Fruit fly (Drosophila melanogaster) whole organism, embryonic: ENCODE measurements around the gene CG14966.

Source experiments
- Aef1 ChIP-seq: fragments of 200-800 bp; sonication (Bioruptor generic); IDR thresholded peaks from 3 replicates; pipeline ENCODE4 v1.3.6; 2022; ENCODE audit warnings: missing biosample characterization, missing genetic modification characterization
- CG12744 ChIP-seq: fragments of 200-800 bp; sonication (Bioruptor generic); optimal IDR thresholded peaks from 2 replicates; lab custom pipeline; 2016; ENCODE audit warnings: missing biosample characterization, missing genetic modification characterization
- HLHmδ ChIP-seq: fragments of 200-800 bp; sonication (Bioruptor generic); optimal IDR thresholded peaks from 2 replicates; lab custom pipeline; 2018; ENCODE audit warnings: missing biosample characterization, mild to moderate bottlenecking, missing genetic modification characterization, moderate library complexity
- btn ChIP-seq: fragments of 200-800 bp; sonication (Bioruptor generic); optimal IDR thresholded peaks from 2 replicates; lab custom pipeline; 2016; ENCODE audit warnings: missing biosample characterization, missing genetic modification characterization
- gce ChIP-seq: fragments of 200-800 bp; sonication (Bioruptor generic); IDR thresholded peaks from 3 replicates; pipeline ENCODE4 v1.3.6; 2022; ENCODE audit warnings: missing biosample characterization, missing genetic modification characterization
- lmd ChIP-seq: fragments of 200-800 bp; sonication (Bioruptor generic); IDR thresholded peaks from 2 replicates; pipeline ENCODE4 v1.3.6; 2022; ENCODE audit warnings: missing biosample characterization, missing genetic modification characterization
- pita ChIP-seq: fragments of 200-800 bp; sonication (Bioruptor generic); optimal IDR thresholded peaks from 2 replicates; lab custom pipeline; 2017; ENCODE audit warnings: missing biosample characterization, mild to moderate bottlenecking, missing genetic modification characterization
- zen ChIP-seq: fragments of 200-800 bp; sonication (Bioruptor generic); optimal IDR thresholded peaks from 3 replicates; lab custom pipeline; 2018; ENCODE audit warnings: missing biosample characterization, mild to moderate bottlenecking, missing genetic modification characterization, moderate library complexity

DNA sequence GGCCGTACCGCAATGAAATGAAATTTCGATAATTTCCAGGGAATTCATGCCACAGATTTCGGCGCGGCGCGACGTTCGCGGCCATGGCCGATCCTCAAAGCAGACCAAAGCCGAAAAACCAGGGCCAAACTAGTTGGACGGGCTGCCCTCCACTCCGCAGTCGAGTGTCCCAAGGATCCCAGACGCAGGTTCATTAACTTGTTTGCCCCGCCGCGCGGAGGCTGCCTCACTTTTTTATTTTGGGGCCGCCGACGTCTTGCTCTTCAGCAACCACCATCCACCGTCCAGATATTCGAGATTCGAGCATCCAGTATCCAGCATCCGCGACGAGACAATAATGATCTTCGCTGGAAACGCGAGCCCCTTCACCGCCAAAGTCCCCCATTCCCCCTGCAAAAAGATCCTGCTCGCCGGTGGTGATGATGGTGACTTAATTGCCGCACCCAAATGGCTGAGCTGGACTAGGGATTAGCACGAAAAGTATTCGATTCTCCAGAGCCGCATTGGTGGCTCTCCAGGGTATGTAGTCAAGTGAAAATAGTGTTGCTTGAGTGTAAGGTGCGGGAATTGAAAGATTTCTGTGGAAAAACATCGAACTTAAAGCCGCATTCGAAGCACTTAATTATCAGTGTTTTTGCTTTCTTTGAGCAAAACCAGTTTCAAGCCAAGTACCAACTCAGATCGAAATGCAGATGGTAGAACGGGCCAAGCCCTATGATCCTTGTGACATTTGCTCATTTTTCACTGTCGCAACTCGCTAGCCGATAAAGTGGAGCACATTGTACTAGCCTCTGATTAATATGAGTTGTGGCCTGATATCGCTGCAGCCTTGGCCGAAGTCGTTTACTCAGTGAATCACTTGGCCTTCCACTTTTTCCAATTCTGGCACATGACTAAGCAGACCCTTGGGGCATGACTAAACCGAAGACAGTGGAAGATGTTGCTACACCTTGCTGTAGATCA lies 45.0 kb upstream of the CG14966 start:
- TF ChIP-seq CG12744 (GFP tag; lab: Kevin White, UChicago) (no peak), HLHmδ (GFP tag; lab: Kevin White, UChicago) (no peak), pita (no peak), btn (GFP tag; lab: Kevin White, UChicago) (no peak), zen (no peak), gce (no peak), Aef1 (GFP tag; lab: Robert Waterston, UW) (no peak), lmd (no peak)
